Worm (Caenorhabditis elegans) whole organism, L2 larva: Measurements from ENCODE around the gene C53C11.1.
A peak's percentile ranks its signal among the peaks of the same experiment; 100 is the strongest.

ENCODE experiments used
- C34F6.9 ChIP-seq: fragments of 150-350 bp; optimal IDR thresholded peaks from 2 replicates; lab custom pipeline; 2014; ENCODE audit warnings: missing biosample characterization, missing genetic modification characterization
- F13H6.1 ChIP-seq: sonication (generic microtip); optimal IDR thresholded peaks from 2 replicates; lab custom pipeline; 2016; ENCODE audit warnings: missing genetic modification characterization, missing compliant biosample characterization
- Y55F3AM.14 ChIP-seq: fragments of 200-800 bp; sonication (Bioruptor generic); optimal IDR thresholded peaks from 2 replicates; lab custom pipeline; 2018; ENCODE audit warnings: mild to moderate bottlenecking, missing genetic modification characterization, missing compliant biosample characterization
- alr-1 ChIP-seq: fragments of 150-350 bp; optimal IDR thresholded peaks from 2 replicates; lab custom pipeline; 2014; ENCODE audit warnings: missing biosample characterization, missing genetic modification characterization
- aly-2 ChIP-seq: fragments of 150-350 bp; optimal IDR thresholded peaks from 2 replicates; lab custom pipeline; 2014; ENCODE audit warnings: missing biosample characterization, missing genetic modification characterization
- ama-1 ChIP-seq: fragments of 150-350 bp; optimal IDR thresholded peaks from 2 replicates; lab custom pipeline; 2018; ENCODE audit warnings: inconsistent platforms
- blmp-1 ChIP-seq: sonication (generic microtip); optimal IDR thresholded peaks from 2 replicates; lab custom pipeline; 2017; ENCODE audit warnings: missing genetic modification characterization, mild to moderate bottlenecking, missing compliant biosample characterization, antibody characterized with exemption, moderate library complexity; ENCODE audit not compliant: insufficient read depth
- ceh-16 ChIP-seq: fragments of 150-350 bp; optimal IDR thresholded peaks from 2 replicates; lab custom pipeline; 2014; ENCODE audit warnings: missing biosample characterization, missing genetic modification characterization
- dmd-4 ChIP-seq: sonication (generic microtip); optimal IDR thresholded peaks from 2 replicates; lab custom pipeline; 2017; ENCODE audit warnings: missing biosample characterization, missing genetic modification characterization
- egl-27 ChIP-seq: sonication (generic microtip); optimal IDR thresholded peaks from 3 replicates; lab custom pipeline; 2017; ENCODE audit warnings: missing biosample characterization, missing genetic modification reagents, missing genetic modification characterization
- elt-3 ChIP-seq: sonication (generic microtip); optimal IDR thresholded peaks from 2 replicates; lab custom pipeline; 2017; ENCODE audit warnings: missing biosample characterization, missing genetic modification characterization
- fos-1 ChIP-seq: fragments of 150-350 bp; optimal IDR thresholded peaks from 2 replicates; lab custom pipeline; 2014; ENCODE audit warnings: missing biosample characterization, missing genetic modification characterization
- lin-13 ChIP-seq: fragments of 150-350 bp; optimal IDR thresholded peaks from 2 replicates; lab custom pipeline; 2014; ENCODE audit warnings: missing biosample characterization, missing genetic modification reagents, missing genetic modification characterization
- lsy-2 ChIP-seq, 2 experiments: fragments of 150-350 bp in 1 of 2; sonication (generic microtip) in 1 of 2; optimal IDR thresholded peaks; 2 replicates each; lab custom pipeline; 2014 to 2017; ENCODE audit warnings: missing biosample characterization in 2 of 2, missing genetic modification characterization in 2 of 2
- mab-5 ChIP-seq: fragments of 150-350 bp; optimal IDR thresholded peaks from 2 replicates; lab custom pipeline; 2014; ENCODE audit warnings: missing biosample characterization, missing genetic modification characterization
- mbf-1 ChIP-seq: sonication (generic microtip); optimal IDR thresholded peaks from 2 replicates; lab custom pipeline; 2017; ENCODE audit warnings: missing biosample characterization, missing genetic modification characterization
- mdl-1 ChIP-seq, 2 experiments: fragments of 150-350 bp in 1 of 2; sonication (generic microtip) in 1 of 2; optimal IDR thresholded peaks; 2 replicates each; lab custom pipeline; 2017; ENCODE audit warnings: missing biosample characterization in 2 of 2, missing genetic modification characterization in 2 of 2
- nhr-10 ChIP-seq: sonication (generic microtip); optimal IDR thresholded peaks from 2 replicates; lab custom pipeline; 2017; ENCODE audit warnings: missing biosample characterization, missing genetic modification characterization
- nhr-12 ChIP-seq: fragments of 150-350 bp; optimal IDR thresholded peaks from 2 replicates; lab custom pipeline; 2014; ENCODE audit warnings: missing biosample characterization, missing genetic modification characterization
- nhr-129 ChIP-seq: fragments of 150-350 bp; optimal IDR thresholded peaks from 2 replicates; lab custom pipeline; 2014; ENCODE audit warnings: missing biosample characterization, missing genetic modification characterization
- nhr-21 ChIP-seq: fragments of 150-350 bp; optimal IDR thresholded peaks from 2 replicates; lab custom pipeline; 2014; ENCODE audit warnings: missing biosample characterization, missing genetic modification characterization
- nhr-23 ChIP-seq: fragments of 150-350 bp; optimal IDR thresholded peaks from 2 replicates; lab custom pipeline; 2014; ENCODE audit warnings: missing biosample characterization, missing genetic modification reagents, missing genetic modification characterization
- nhr-25 ChIP-seq: fragments of 150-350 bp; sonication (generic microtip); optimal IDR thresholded peaks from 3 replicates; lab custom pipeline; 2014; ENCODE audit warnings: missing biosample characterization, missing genetic modification characterization
- nhr-6 ChIP-seq: fragments of 150-350 bp; optimal IDR thresholded peaks from 2 replicates; lab custom pipeline; 2014; ENCODE audit warnings: missing biosample characterization, missing genetic modification characterization
- nhr-77 ChIP-seq: fragments of 150-350 bp; optimal IDR thresholded peaks from 2 replicates; lab custom pipeline; 2014; ENCODE audit warnings: missing biosample characterization, missing genetic modification characterization
- sem-4 ChIP-seq: fragments of 150-350 bp; optimal IDR thresholded peaks from 2 replicates; lab custom pipeline; 2014; ENCODE audit warnings: missing biosample characterization, missing genetic modification reagents, missing genetic modification characterization
- skn-1 ChIP-seq: sonication (generic microtip); optimal IDR thresholded peaks from 2 replicates; lab custom pipeline; 2017; ENCODE audit warnings: missing biosample characterization, missing genetic modification characterization
- sma-3 ChIP-seq: sonication (generic microtip); optimal IDR thresholded peaks from 2 replicates; lab custom pipeline; 2016; ENCODE audit warnings: missing genetic modification reagents, missing genetic modification characterization, missing compliant biosample characterization
- sma-9 ChIP-seq, 2 experiments: fragments of 150-350 bp in 1 of 2; sonication (generic microtip) in 1 of 2; optimal IDR thresholded peaks; 2 replicates each; lab custom pipeline; 2014 to 2016; ENCODE audit warnings: missing genetic modification characterization in 2 of 2, mild to moderate bottlenecking in 1 of 2, missing biosample characterization in 1 of 2, missing compliant biosample characterization in 1 of 2, missing genetic modification reagents in 1 of 2, moderate library complexity in 1 of 2
- snpc-4 ChIP-seq: fragments of 150-350 bp; optimal IDR thresholded peaks from 2 replicates; lab custom pipeline; 2014; ENCODE audit warnings: missing biosample characterization, missing genetic modification characterization
- zag-1 ChIP-seq: fragments of 150-350 bp; optimal IDR thresholded peaks from 2 replicates; lab custom pipeline; 2014; ENCODE audit warnings: missing biosample characterization, missing genetic modification characterization
- ztf-11 ChIP-seq: sonication (generic microtip); optimal IDR thresholded peaks from 2 replicates; lab custom pipeline; 2017; ENCODE audit warnings: missing biosample characterization, missing genetic modification characterization
- ztf-4 ChIP-seq: fragments of 150-350 bp; optimal IDR thresholded peaks from 2 replicates; lab custom pipeline; 2014; ENCODE audit warnings: missing biosample characterization, missing genetic modification characterization

Gene C53C11.1

DNA sequence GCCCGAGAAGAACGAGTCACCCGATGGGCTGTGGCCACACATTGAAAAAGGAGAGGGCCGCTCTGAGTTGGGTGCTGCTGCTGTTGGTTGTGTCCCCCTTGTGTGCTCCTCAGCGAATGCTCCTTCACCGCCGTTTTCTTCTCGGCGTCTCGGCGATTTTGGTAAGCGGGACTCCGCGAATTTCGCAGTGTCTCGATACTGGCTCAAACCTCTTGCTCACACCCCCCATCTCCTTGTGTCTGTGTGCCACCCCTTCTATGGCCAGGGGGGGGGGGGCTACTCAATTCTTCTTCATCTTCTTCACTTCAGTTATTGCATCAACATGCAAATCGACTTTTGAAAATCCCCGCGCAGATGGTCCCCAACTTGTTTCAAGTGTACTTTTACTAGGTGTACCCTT, 25.6 kb upstream of the C53C11.1 start (continued):
- no peak for TF ChIP-seq snpc-4
- no peak for TF ChIP-seq mab-5 (tag; lab: Kevin White, UChicago)
- TF ChIP-seq nhr-25 (tag; lab: Kevin White, UChicago), result no peak

DNA sequence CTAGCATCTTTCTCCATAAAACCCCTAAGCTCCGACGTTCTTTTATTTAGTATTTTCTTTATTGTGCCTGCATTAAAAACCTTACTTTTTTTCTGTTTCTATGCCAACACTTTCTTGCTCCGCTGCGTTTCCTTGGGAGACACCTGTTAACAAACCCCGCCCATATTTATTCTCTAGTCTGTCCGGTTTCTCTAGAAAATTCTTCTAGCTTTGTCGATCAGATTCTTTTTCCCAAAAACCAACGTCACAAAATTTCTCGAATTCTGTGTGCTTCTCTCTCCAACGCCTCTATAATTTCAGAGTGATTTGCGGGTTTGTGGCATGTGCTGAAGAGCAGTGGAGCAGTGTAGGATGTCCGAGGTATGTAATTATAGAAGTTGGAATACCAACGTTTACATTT, 22.3 kb upstream of the C53C11.1 start, which contains the start of gene ptr-5:
Gene ptr-5, plus strand, starts transcription at position 301 of the 400 bp plus-strand sequence.
- TF ChIP-seq Y55F3AM.14 (GFP tag; lab: Kevin White, UChicago) (no peak), ama-1 (no peak), ztf-11 (no peak), egl-27 (no peak), lsy-2 (tag; optimal IDR thresholded peaks at IDR 0.05; lab: Kevin White, UChicago) (no peak), F13H6.1 (no peak), nhr-21 (no peak), elt-3 (tag; lab: Kevin White, UChicago) (no peak)
- TF ChIP-seq, all 48 proteins: peak for 0

DNA sequence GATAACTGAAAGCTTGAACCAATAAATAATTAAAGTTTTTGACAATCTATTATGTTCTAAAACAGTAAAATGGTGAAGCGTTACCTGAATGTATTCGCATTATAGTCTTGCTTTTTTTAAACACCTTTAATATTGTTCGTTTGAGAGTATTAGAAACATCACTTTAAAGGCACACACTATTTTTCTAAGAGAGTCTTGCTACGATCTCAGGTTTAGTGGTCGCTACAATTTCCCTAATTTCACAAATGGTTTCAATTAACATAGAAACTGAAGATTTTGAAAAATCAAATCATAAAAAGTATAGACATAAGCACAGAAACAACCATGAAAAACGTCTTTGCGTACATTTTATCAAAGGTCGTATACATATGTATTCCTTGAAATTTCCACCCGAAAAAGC, 20.0 kb upstream of the C53C11.1 start:
- TF ChIP-seq elt-3 (tag; lab: Kevin White, UChicago) (no peak), lin-13 (no peak), blmp-1 (tag; lab: Kevin White, UChicago) (no peak), skn-1 (no peak), nhr-129 (tag; lab: Kevin White, UChicago) (no peak), dmd-4 (tag; lab: Kevin White, UChicago) (no peak), nhr-21 (no peak), ama-1 (no peak)

DNA sequence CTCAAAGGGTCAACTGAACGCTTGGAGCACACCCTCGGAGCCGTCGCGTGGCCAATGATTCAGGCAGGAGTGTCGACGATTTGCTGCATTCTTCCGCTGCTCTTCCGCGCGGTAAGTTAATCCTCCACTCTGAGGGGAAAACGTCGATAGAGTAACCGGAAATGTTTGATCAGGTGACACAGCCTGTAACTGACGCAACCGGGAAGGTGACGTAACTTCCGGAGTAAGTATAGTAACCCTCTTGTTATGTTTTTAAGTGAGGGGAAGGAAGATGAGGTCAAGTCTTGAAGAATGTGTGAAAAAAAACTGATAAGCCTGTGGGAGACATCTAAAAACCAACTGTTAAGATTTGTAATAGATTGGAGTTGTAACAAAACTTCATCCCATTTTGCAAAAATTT, 15.6 kb upstream of the C53C11.1 start:
- TF ChIP-seq F13H6.1 (no peak), nhr-6 (tag; lab: Kevin White, UChicago) (no peak), nhr-77 (tag; lab: Kevin White, UChicago) (no peak), mdl-1 (tag; optimal IDR thresholded peaks at IDR 0.05; lab: Kevin White, UChicago) (no peak), blmp-1 (tag; lab: Kevin White, UChicago) (no peak), ztf-4 (tag; lab: Kevin White, UChicago) (no peak), aly-2 (tag; lab: Kevin White, UChicago) (no peak), ama-1 (no peak), elt-3 (tag; lab: Kevin White, UChicago) (no peak), sma-9 (GFP tag; optimal IDR thresholded peaks at IDR 0.05; lab: Kevin White, UChicago) (no peak), sma-9 (tag; optimal IDR thresholded peaks at IDR 0.05; lab: Kevin White, UChicago) (no peak), C34F6.9 (tag; lab: Kevin White, UChicago) (no peak), nhr-10 (tag; lab: Kevin White, UChicago) (no peak)

DNA sequence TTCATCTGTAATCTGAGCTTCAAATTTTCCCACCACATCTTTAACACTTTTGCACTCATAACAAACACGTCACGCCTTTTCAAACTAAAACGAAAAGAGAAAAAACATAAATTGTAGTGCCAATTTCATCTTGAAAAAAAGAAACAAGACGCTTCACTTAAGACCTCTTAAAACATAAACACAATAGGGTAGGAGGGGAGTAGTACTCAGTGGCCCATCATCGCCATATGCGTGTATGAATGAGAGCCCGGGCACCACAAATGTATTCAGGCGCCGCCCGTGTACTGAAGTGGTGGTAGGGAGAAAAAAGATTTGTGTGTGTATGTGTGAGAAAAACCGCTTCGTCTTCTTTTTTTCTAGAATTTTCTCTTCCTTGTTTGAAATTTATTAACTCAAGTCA, 13.4 kb upstream of the C53C11.1 start:
- no peak for TF ChIP-seq lin-13
- TF ChIP-seq nhr-21, result no peak
- no peak for TF ChIP-seq fos-1 (tag; lab: Kevin White, UChicago)
- no peak for TF ChIP-seq zag-1 (tag; lab: Kevin White, UChicago)
- no peak for TF ChIP-seq sma-3 (GFP tag; lab: Kevin White, UChicago)
- TF ChIP-seq sem-4 (tag; lab: Kevin White, UChicago), result no peak
- TF ChIP-seq elt-3 (tag; lab: Kevin White, UChicago), result no peak
- no peak for TF ChIP-seq nhr-6 (tag; lab: Kevin White, UChicago)
- TF ChIP-seq nhr-12 (tag; lab: Kevin White, UChicago), result no peak
- no peak for TF ChIP-seq dmd-4 (tag; lab: Kevin White, UChicago)
- TF ChIP-seq ztf-11, result no peak
- TF ChIP-seq aly-2 (tag; lab: Kevin White, UChicago), result no peak
- no peak for TF ChIP-seq ceh-16
- no peak for TF ChIP-seq lsy-2 (tag; optimal IDR thresholded peaks at IDR 0.05; lab: Kevin White, UChicago)
- TF ChIP-seq nhr-23 (tag; lab: Kevin White, UChicago), result no peak
- TF ChIP-seq snpc-4, result no peak
- TF ChIP-seq mbf-1, result no peak
- TF ChIP-seq alr-1 (tag; lab: Kevin White, UChicago), result no peak

DNA sequence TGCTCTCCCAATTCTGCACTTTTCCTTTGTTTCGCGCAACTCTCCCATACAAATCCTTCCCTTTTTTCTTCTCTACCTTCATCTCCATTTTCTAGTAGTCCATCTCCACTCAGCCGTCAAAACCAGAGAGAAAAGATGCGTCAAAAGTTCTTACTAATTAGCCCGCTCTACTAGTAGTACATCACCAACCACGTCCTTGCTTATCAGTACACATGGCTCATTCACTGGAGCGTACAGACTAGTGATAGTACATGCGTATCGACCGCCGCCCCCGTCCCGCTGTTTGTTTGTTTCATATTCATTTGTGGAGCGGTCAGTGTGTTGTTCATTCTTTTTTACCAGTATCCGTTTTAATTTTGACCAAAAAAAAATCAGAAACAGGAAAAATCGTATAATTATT, 11.5 kb upstream of the C53C11.1 start:
- TF ChIP-seq fos-1 (tag; lab: Kevin White, UChicago) (peak; percentile 82), sma-3 (GFP tag; lab: Kevin White, UChicago) (no peak)
- TF ChIP-seq, all 48 proteins: peak for 1
